Fruit fly (Drosophila melanogaster): Measurements from ENCODE around the gene CD98hc.

DNA sequence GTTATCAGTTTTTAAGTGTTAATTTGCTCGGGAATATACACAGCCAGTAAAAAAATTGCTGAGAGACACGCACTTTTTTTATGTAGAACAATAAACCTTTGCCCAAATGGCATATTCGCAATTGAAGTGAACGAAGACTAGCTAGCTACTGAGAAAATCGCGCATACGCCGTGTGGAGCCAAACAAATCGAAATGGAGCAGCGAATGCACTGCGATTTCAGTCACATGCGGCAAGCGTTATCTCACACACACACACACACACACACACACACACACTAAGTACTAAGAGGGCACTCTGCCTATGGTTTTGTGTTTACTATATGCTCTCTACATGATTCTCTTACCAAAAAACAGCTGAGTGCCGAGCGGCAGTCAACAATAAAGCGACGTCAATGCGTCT, 15.3 kb upstream of the CD98hc start:
- no peak for TF ChIP-seq onecut (GFP tag; IDR thresholded peaks at IDR 0.05)
- no peak for TF ChIP-seq CG12659 (GFP tag; optimal IDR thresholded peaks at IDR 0.05)
